Fruit fly (Drosophila melanogaster) ovary, adult (tissue): ENCODE results near the gene CG42535.

Experiments
- CG17801 ChIP-seq: fragments of 200-800 bp; optimal IDR thresholded peaks from 2 replicates; lab custom pipeline; 2019; ENCODE audit warnings: missing biosample characterization, mild to moderate bottlenecking, missing genetic modification characterization, moderate library complexity; ENCODE audit not compliant: partially characterized antibody

Gene CG42535

DNA sequence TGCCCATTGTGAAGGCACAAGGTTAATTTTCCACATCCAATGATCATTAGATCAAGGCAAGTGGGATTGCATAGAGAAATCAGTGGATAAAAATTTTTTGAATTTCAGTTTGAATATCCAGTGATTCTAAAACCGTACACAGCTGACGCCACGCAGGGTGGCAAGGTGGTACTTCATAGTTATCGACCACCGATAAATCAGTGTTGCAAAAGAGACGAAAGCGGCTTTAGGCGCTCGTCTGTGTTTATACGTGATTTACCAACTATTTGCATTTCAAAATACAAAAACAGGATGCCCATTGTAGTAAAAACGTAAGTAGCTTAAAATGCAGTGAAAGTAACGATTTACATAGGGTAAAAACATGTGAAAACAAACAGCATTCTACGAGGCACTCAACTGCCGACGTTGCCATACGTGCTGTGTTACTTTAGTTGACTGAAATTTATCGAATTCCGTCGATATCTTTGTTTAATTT lies at the start of gene CG42535, which contains the start of the genes CG34001 and hay:
CG42535 (minus strand) TSS at position 51 of the 475 bp plus-strand sequence.
CG34001 (plus strand) TSS at position 195 of the 475 bp plus-strand sequence.
hay (plus strand) TSS at position 195 of the 475 bp plus-strand sequence.
- TF ChIP-seq CG17801: no peak

DNA sequence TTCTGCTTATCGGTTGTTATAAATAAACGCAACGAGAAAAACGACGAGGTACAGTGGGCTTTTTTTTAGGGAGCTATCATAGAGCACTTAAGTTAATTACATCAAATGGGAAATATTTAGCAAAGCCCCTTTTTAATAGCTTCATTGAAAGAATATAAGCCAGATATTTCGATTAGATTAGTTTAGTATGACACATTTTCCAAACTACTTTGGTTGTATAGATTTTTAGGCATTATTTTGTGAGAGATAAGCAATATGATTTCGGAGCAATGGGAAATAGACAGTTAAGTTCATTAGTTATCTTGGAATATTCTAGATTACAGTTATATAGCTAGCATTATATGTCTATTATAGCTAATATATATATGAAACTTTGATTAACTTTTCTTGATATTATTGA lies 49.4 kb upstream of the CG42535 start:
- TF ChIP-seq CG17801: no peak

DNA sequence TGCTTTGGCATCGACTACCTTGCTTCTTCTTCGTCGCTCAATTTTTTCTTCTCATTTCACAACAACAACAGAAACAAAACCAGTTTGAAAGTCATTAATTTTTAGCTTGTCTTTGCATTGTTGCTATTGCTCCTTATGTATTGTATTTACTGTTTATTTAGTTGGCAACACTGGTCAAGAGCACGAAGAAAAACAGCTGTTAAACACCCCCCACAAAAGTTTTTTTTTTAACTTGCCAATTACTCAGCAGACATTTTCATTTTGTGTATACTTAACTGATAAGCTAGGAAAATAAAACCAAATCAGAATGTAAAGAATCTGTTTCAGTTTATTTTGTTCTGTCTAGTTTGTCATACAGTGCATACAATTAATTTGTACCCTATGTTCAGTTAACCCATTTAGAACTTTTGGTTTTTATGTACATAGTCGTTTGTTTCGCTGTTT lies 49.0 kb upstream of the CG42535 start:
- TF ChIP-seq CG17801: peak; percentile 43

DNA sequence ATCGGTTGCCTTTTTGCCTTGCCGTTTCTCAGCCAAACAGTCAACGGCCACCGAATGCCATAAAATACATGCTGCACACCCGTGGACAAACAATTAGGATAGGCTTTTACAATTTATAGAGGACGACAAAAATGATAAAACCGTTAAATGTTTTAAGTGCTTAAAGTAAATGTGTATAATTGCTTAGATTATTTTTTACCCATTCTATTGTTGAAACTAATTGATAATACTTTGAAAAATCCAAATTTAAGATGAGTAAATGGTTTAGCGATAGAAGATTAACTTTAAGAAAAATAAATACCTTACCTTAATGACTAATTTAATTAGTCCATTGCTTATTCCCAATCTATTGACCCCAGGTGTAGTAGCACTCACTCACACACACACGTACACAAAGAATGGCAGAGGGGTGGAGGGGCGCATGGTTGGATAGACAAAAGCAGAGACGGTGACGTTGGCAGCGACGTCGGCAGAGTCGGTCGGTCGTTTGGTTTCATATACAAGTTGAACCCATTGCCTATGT lies 47.9 kb upstream of the CG42535 start:
- peak; percentile 84 for TF ChIP-seq CG17801

DNA sequence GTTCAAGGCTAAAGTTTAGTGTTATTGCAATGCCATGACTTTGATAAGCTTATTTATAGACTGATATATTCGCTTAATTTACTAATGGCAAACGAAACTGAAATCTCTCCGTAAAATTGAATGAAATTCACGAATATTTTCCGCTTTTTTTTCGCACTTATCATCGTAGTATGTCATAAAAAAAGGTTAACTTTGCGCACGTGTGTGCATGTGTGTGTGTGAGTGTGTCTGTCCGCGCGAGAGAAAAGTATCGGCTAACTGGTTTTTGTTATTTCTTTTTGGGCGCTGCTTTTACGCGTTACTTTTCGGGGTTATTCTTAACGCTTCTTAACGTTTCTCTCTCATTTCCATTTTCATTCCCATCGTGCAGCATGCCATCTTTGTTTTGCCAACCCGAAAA lies 47.1 kb upstream of the CG42535 start:
- TF ChIP-seq CG17801: peak; percentile 58

DNA sequence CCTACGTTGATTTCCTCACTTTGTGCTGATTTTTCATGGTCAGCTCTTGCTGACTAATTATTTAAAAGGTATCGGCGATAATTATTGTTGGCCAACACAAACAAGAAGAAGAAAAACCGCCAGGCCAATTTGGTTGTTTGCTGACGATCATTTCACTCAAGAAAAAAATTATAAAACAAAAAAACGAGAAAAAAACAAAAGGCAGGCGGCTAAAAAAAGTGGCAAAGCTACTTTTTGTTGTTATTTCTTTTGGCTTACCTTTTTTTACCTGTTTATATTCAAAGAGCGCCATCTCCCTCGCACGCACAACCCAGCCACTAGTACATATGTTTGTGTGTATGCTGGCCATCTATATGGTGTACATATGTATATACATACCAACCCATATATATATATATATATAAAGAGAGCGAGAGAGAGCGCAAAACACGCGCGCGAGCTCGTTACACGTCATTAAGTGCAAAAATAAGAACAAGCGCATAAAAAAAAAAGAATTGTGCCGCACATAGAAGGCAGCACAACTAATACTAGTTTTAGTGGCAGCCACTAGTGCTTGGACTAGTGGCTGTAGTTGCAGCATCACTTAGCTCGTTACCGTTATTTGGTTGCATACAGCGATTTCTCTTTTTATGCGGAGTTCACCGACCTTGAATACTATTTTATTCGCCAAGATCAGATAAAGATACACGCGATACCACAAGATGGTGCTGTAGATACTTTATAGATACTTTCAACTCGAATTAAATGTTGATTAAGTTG lies 45.1 kb upstream of the CG42535 start:
- peak; percentile 95 for TF ChIP-seq CG17801

DNA sequence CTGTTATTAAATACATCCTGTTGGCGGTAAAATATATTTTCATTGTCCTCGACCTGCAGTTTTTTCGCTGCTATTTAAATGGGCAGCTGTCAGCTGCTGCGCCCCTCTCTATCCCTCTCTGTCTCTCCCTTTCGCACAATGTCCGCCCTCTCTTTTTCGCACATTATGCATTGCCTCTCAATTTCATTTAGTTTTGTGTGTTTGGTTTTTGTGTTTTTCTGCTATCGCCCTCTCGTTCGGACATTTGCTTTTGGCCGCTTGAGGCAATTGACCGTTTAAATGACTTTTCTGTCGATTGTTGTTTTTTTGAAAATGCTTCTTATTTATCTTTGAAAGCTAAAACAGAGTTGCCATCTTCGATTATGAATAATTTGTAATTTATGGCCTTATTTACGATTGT lies 44.2 kb upstream of the CG42535 start:
- TF ChIP-seq CG17801: no peak

DNA sequence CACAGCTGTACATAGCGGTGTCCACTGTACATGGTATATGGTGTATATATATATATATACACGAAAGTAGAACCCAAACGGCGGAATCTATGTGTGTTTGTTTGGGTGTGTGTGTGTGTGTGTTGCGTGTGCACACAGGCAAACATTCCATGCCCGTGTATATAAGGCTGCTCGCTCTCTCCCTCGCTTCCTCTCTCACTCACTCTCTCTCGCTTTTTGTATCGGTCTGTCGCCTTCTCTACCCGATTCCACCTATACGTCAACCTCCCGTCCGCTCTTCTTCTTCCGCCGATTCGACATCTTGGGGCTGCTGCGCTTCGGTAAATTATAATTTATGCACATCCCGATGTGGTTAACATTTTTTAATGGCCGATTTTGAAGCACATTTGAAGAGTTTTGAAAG lies 43.4 kb upstream of the CG42535 start:
- no peak for TF ChIP-seq CG17801

DNA sequence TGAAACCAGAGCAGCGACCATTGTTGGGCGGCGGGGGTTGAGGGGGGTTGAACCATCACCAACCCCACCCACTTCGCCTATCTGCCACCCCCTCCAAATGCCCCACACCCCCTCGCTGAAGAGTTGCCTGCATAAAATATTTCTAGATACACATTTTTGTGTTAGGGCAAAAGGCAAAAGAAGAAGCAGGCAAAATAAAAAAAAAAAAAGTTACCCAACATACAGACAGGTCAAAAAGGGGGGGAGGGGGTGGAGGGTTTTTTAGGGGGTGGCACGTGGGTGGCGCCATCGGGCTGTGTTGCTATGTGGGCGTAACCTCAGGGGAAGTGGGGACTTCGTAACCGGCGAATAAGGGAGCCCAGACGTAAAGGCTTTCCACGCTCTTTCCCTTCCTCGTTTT lies 41.8 kb upstream of the CG42535 start:
- TF ChIP-seq CG17801: no peak

DNA sequence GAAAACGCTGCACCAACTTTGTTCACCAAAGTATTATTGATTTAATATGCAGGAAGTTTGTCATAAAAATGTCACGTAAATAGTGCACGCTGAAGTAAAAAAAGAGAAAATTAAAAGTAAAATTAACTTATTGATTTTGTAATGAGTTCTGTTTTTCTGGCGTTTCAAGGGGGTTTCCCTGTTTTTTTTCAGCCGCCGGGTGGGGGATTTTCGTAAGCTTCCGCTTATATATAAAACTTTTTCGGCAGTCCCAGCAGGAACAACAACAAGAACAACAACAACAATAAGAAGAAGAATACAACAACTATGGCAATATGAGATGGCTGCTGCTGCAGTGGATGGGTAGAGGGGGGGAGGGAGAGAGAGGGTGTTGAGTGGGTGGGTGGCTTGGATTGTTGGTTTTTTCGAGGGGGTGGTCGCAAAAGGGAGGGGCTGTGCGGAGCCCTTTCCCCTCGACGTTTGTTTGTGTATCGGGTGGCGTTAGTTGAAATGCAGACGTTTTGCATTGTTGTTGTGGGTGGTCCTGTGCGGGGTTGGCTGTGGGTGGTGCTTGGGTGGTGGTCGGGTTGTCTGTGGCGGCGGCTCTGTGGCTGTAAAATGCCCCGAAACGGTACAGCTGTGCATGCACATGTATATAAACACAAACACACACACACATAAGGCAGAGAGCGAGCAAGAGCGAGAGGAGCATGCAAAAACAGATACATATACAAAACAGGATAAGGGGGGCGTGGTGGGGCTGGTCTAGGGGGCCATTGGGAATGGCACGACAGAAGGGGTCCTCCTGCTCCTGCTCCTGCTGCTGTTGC lies 39.1 kb upstream of the CG42535 start:
- no peak for TF ChIP-seq CG17801

DNA sequence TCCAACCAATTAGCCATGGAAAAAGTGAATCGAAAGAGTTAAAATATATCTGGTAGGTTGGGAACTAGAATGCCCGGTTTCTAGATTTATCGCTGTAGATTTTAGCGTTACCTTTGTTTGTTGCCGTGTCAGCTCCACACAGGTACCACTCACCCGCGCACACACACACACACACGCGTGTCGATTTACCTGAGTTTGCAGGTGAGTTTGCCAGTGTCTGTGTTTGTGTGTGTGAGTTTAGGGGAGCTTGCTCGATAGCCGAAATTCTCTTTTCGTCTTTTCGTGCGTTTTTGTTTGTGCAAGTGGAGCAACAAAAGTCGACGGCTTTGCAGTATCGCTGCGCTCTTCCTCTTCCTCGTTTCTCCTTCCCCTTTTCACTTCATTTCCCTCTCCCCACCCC lies 36.6 kb upstream of the CG42535 start:
- no peak for TF ChIP-seq CG17801

DNA sequence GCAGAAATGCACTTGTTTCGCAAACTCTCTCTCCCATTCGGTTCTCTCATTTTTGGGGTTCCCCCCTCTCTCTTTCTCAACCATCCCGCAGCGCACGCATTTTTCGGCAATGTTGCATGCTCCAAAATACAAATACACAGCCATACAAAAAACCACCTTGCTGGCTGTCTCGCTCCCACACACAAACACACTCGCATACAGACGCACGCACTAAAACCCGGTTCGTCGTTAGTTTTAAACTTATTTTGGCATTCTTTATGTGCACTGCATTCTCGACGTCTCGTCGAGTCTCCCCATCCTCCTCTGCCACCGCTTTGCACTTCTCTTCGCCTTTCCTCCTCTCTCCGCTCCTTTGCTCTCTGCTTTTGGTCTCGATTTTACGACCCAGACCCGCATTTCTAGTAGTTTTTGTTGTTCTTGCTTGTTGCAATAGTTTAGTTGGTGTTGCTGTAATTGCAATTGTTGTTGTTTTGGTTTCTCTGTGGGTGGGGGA lies 35.8 kb upstream of the CG42535 start:
- TF ChIP-seq CG17801: no peak

DNA sequence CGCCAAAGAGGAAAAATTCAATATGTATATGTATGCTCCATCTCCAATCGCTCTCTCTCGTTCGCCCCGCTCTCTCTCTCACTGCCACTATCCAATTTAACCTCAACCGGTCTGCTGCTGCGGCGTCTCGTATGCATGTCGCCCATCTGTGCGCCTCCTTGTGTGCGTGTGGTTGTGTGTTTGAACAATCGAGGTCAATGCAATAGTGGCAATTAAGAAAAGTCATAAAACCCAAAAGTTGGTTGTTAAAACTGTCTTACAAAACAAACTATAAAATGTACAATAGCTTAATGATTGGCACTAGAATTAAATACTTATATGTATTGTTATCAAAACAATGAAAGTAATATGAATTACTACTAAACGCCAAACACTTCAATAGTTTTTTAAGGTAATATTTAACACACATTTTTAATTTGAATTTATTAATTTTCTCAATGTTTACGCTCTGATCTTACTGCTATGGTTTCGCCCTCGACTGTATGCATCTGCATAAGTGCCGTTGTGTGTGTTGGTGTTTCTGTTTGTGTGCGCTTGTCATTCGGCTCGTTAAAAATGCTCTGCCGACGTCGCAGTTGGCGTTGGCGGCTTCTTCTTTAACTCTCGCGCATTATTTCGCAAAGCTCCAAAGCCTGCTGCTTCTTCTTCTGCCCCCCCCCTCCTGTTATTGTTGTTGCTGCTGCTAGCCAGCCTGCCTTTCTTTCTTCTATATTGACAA lies 34.9 kb upstream of the CG42535 start:
- TF ChIP-seq CG17801: peak; percentile 98

DNA sequence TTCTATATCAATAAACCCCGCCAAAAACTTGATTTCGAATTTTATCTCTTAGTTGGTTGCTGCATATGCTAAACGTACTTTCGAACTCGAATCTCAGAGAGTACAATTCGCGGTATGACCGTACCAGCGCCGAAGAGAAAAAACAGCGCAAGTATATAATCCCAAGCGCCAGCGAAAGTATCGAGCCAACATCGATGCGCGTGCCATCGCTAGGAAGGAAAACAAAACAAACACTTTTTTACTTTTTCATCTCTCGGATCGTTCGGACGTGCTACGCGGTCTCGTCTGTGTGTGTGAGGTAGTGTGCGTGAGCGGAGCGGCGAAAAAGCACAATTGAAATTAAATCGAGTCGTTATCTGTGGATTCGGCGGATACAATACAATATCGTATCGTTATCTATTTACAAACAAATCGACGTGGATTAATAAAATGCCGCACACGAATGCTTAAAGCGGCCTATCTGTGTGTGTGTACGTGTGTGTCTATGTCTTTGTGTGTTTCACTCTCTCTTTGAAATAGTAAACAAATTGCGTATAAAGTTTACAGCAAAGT lies 33.9 kb upstream of the CG42535 start, which contains the start of gene simj:
simj (plus strand) TSS at position 229 of the 552 bp plus-strand sequence.
- TF ChIP-seq CG17801: peak; percentile 79

DNA sequence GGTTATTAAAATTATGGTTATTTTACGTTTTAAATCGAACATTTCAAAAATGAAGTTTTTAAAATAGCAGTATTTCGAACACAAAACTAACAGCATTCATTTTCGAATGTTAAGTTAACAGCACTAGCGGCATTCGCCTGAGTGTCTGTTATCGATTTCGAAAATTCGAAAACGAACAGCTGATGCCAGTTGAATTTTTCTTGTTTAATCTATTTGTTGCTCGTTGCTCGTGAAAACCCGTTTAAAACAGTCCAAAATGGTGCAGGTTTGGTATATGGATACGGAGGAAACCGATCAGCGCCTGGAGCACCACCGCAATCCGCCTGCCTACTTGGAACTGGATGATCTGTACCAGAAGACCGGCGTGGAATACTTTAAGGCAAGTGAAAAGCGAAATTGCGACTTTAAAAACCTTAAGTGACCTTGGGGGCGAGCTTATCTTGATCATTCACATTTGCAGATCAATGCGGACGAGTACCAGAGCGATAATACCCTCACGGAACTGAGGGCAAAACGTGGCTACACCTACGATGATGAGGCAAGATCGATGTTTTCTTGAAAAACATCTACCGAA lies 32.5 kb upstream of the CG42535 start, which contains the start of gene Adi1:
Adi1 (plus strand) TSS at position 187 of the 574 bp plus-strand sequence.
- no peak for TF ChIP-seq CG17801
